Worm (Caenorhabditis elegans) whole organism, L2 larva: ENCODE data around the gene nspb-4.
A peak's percentile ranks its signal among the peaks of the same experiment; 100 is the strongest.

Experiments used
- C34F6.9 ChIP-seq: fragments of 150-350 bp; optimal IDR thresholded peaks from 2 replicates; lab custom pipeline; 2014; ENCODE audit warnings: missing biosample characterization, missing genetic modification characterization
- F13H6.1 ChIP-seq: sonication (generic microtip); optimal IDR thresholded peaks from 2 replicates; lab custom pipeline; 2016; ENCODE audit warnings: missing genetic modification characterization, missing compliant biosample characterization
- alr-1 ChIP-seq: fragments of 150-350 bp; optimal IDR thresholded peaks from 2 replicates; lab custom pipeline; 2014; ENCODE audit warnings: missing biosample characterization, missing genetic modification characterization
- crh-2 ChIP-seq: sonication (generic microtip); optimal IDR thresholded peaks from 2 replicates; lab custom pipeline; 2017; ENCODE audit warnings: missing biosample characterization, missing genetic modification characterization
- dmd-4 ChIP-seq: sonication (generic microtip); optimal IDR thresholded peaks from 2 replicates; lab custom pipeline; 2017; ENCODE audit warnings: missing biosample characterization, missing genetic modification characterization
- egl-27 ChIP-seq: sonication (generic microtip); optimal IDR thresholded peaks from 3 replicates; lab custom pipeline; 2017; ENCODE audit warnings: missing biosample characterization, missing genetic modification reagents, missing genetic modification characterization
- fos-1 ChIP-seq: fragments of 150-350 bp; optimal IDR thresholded peaks from 2 replicates; lab custom pipeline; 2014; ENCODE audit warnings: missing biosample characterization, missing genetic modification characterization
- gmeb-1 ChIP-seq: fragments of 150-350 bp; optimal IDR thresholded peaks from 2 replicates; lab custom pipeline; 2014; ENCODE audit warnings: missing biosample characterization, missing genetic modification characterization
- lin-13 ChIP-seq: fragments of 150-350 bp; optimal IDR thresholded peaks from 2 replicates; lab custom pipeline; 2014; ENCODE audit warnings: missing biosample characterization, missing genetic modification reagents, missing genetic modification characterization
- lsy-2 ChIP-seq, 2 experiments: fragments of 150-350 bp in 1 of 2; sonication (generic microtip) in 1 of 2; optimal IDR thresholded peaks; 2 replicates each; lab custom pipeline; 2014 to 2017; ENCODE audit warnings: missing biosample characterization in 2 of 2, missing genetic modification characterization in 2 of 2
- mab-5 ChIP-seq: fragments of 150-350 bp; optimal IDR thresholded peaks from 2 replicates; lab custom pipeline; 2014; ENCODE audit warnings: missing biosample characterization, missing genetic modification characterization
- mbf-1 ChIP-seq: sonication (generic microtip); optimal IDR thresholded peaks from 2 replicates; lab custom pipeline; 2017; ENCODE audit warnings: missing biosample characterization, missing genetic modification characterization
- nhr-10 ChIP-seq: sonication (generic microtip); optimal IDR thresholded peaks from 2 replicates; lab custom pipeline; 2017; ENCODE audit warnings: missing biosample characterization, missing genetic modification characterization
- nhr-129 ChIP-seq: fragments of 150-350 bp; optimal IDR thresholded peaks from 2 replicates; lab custom pipeline; 2014; ENCODE audit warnings: missing biosample characterization, missing genetic modification characterization
- nhr-23 ChIP-seq: fragments of 150-350 bp; optimal IDR thresholded peaks from 2 replicates; lab custom pipeline; 2014; ENCODE audit warnings: missing biosample characterization, missing genetic modification reagents, missing genetic modification characterization
- nhr-6 ChIP-seq: fragments of 150-350 bp; optimal IDR thresholded peaks from 2 replicates; lab custom pipeline; 2014; ENCODE audit warnings: missing biosample characterization, missing genetic modification characterization
- sma-9 ChIP-seq, 2 experiments: fragments of 150-350 bp in 1 of 2; sonication (generic microtip) in 1 of 2; optimal IDR thresholded peaks; 2 replicates each; lab custom pipeline; 2014 to 2016; ENCODE audit warnings: missing genetic modification characterization in 2 of 2, mild to moderate bottlenecking in 1 of 2, missing biosample characterization in 1 of 2, missing compliant biosample characterization in 1 of 2, missing genetic modification reagents in 1 of 2, moderate library complexity in 1 of 2
- unc-55 ChIP-seq: fragments of 150-350 bp; sonication (generic microtip); optimal IDR thresholded peaks from 3 replicates; lab custom pipeline; 2014; ENCODE audit warnings: missing biosample characterization, missing genetic modification reagents, missing genetic modification characterization
- unc-62 ChIP-seq: fragments of 150-350 bp; optimal IDR thresholded peaks from 2 replicates; lab custom pipeline; 2014; ENCODE audit warnings: missing biosample characterization, missing genetic modification reagents, missing genetic modification characterization
- zag-1 ChIP-seq: fragments of 150-350 bp; optimal IDR thresholded peaks from 2 replicates; lab custom pipeline; 2014; ENCODE audit warnings: missing biosample characterization, missing genetic modification characterization

The nspb-4 gene

ce11 chrIV:6639880-6640279 lies 41.9 kb downstream of the nspb-4 start, which contains the start of gene C01B10.6:
C01B10.6 (plus strand) TSS chrIV:6640180.
- TF ChIP-seq lin-13 (GFP tag; lab: Kevin White, UChicago), result no peak
- no peak for TF ChIP-seq nhr-10 (tag; lab: Kevin White, UChicago)
- no peak for TF ChIP-seq crh-2 (tag; lab: Kevin White, UChicago)
- no peak for TF ChIP-seq zag-1 (tag; lab: Kevin White, UChicago)
- TF ChIP-seq unc-55 (GFP tag; lab: Kevin White, UChicago), result no peak
- TF ChIP-seq fos-1, result peak; percentile 4

- no peak for TF ChIP-seq nhr-23 (tag; lab: Kevin White, UChicago)
- peak; percentile 72 for TF ChIP-seq F13H6.1
- TF ChIP-seq lin-13 (GFP tag; lab: Kevin White, UChicago), result peak; percentile 35
- peak; percentile 40 for TF ChIP-seq egl-27 (tag; lab: Kevin White, UChicago)
- peak; percentile 44 for TF ChIP-seq gmeb-1
- no peak for TF ChIP-seq alr-1 (tag; lab: Kevin White, UChicago)
- TF ChIP-seq nhr-6 (tag; lab: Kevin White, UChicago), result peak; percentile 31
- peak; percentile 68 for TF ChIP-seq mab-5 (tag; lab: Kevin White, UChicago)
- no peak for TF ChIP-seq mbf-1 (tag; lab: Kevin White, UChicago)
- TF ChIP-seq lsy-2 (tag; optimal IDR thresholded peaks at IDR 0.05; lab: Kevin White, UChicago), result peak in 1 of 2 experiments; percentile 72
- TF ChIP-seq C34F6.9 (tag; lab: Kevin White, UChicago), result peak; percentile 89
- TF ChIP-seq unc-55 (GFP tag; lab: Kevin White, UChicago), result no peak
- peak; percentile 57 for TF ChIP-seq sma-9 (GFP tag; optimal IDR thresholded peaks at IDR 0.05; lab: Kevin White, UChicago)
- TF ChIP-seq sma-9 (tag; optimal IDR thresholded peaks at IDR 0.05; lab: Kevin White, UChicago), result no peak
- peak; percentile 83 for TF ChIP-seq nhr-129 (tag; lab: Kevin White, UChicago)
- TF ChIP-seq dmd-4 (tag; lab: Kevin White, UChicago), result no peak
Measured at ce11 chrIV:6645867-6646655, 48.0 kb downstream of the nspb-4 start, which contains the start of gene hil-7. hil-7 (plus strand) TSS chrIV:6646312.

ce11 chrIV:6646905-6647304 lies 48.9 kb downstream of the nspb-4 start:
- no peak for TF ChIP-seq unc-62 (GFP tag; lab: Kevin White, UChicago)
